Fruit fly (Drosophila melanogaster) whole organism, wandering third instar larva: Measurements from ENCODE around the gene CG13901.

Experiments
- Abd-B ChIP-seq: fragments of >200 bp; optimal IDR thresholded peaks from 2 replicates; lab custom pipeline; 2017; ENCODE audit warnings: missing biosample characterization, missing genetic modification characterization
- CG32264 ChIP-seq: fragments of 200-800 bp; sonication (Bioruptor generic); optimal IDR thresholded peaks from 2 replicates; lab custom pipeline; 2016; ENCODE audit warnings: missing biosample characterization, missing genetic modification characterization
- CG9705 ChIP-seq: fragments of 200-800 bp; sonication (Bioruptor generic); optimal IDR thresholded peaks from 2 replicates; lab custom pipeline; 2018; ENCODE audit warnings: missing biosample characterization, mild to moderate bottlenecking, missing genetic modification characterization
- CrebA ChIP-seq: fragments of 200-800 bp; sonication (Bioruptor generic); optimal IDR thresholded peaks from 2 replicates; lab custom pipeline; 2016; ENCODE audit warnings: missing biosample characterization, mild to moderate bottlenecking, missing genetic modification characterization, borderline replicate concordance
- Dfd ChIP-seq: fragments of >200 bp; optimal IDR thresholded peaks from 2 replicates; lab custom pipeline; 2017; ENCODE audit warnings: missing biosample characterization, missing genetic modification characterization
- Dif ChIP-seq: fragments of 200-275, 200-300 bp; sonication (Bioruptor generic); optimal IDR thresholded peaks from 2 replicates; lab custom pipeline; 2018; ENCODE audit warnings: missing biosample characterization, missing genetic modification characterization; ENCODE audit not compliant: partially characterized antibody
- GATAd ChIP-seq: sonication (Bioruptor generic); optimal IDR thresholded peaks from 2 replicates; lab custom pipeline; 2016; ENCODE audit warnings: missing biosample characterization, missing genetic modification characterization
- HLH106 ChIP-seq: fragments of 200-800 bp; optimal IDR thresholded peaks from 3 replicates; lab custom pipeline; 2019; ENCODE audit warnings: missing biosample characterization, mild to moderate bottlenecking, missing genetic modification characterization, moderate library complexity
- Hnf4 ChIP-seq: fragments of 200-800 bp; sonication (Bioruptor generic); optimal IDR thresholded peaks from 2 replicates; lab custom pipeline; 2016; ENCODE audit warnings: missing biosample characterization, mild to moderate bottlenecking, missing genetic modification characterization
- Hr78 ChIP-seq: fragments of >200 bp; optimal IDR thresholded peaks from 2 replicates; lab custom pipeline; 2017; ENCODE audit warnings: missing biosample characterization, missing genetic modification characterization
- Hr83 ChIP-seq: fragments of 200-300 bp; sonication (Bioruptor generic); optimal IDR thresholded peaks from 2 replicates; lab custom pipeline; 2016; ENCODE audit warnings: missing biosample characterization, mild to moderate bottlenecking, missing genetic modification characterization, moderate library complexity; ENCODE audit not compliant: poor library complexity, severe bottlenecking
- Jra ChIP-seq: sonication (Bioruptor generic); optimal IDR thresholded peaks from 2 replicates; lab custom pipeline; 2016; ENCODE audit warnings: missing biosample characterization, missing genetic modification characterization
- Mio ChIP-seq: sonication (Bioruptor generic); optimal IDR thresholded peaks from 2 replicates; lab custom pipeline; 2016; ENCODE audit warnings: missing biosample characterization, missing genetic modification characterization
- Myc ChIP-seq: fragments of >200 bp; optimal IDR thresholded peaks from 2 replicates; lab custom pipeline; 2017
- N ChIP-seq: fragments of >200 bp; optimal IDR thresholded peaks from 2 replicates; lab custom pipeline; 2018; ENCODE audit warnings: missing biosample characterization, missing external identifiers, missing genetic modification characterization
- OdsH ChIP-seq: fragments of 200-800 bp; sonication (Bioruptor generic); optimal IDR thresholded peaks from 2 replicates; lab custom pipeline; 2016; ENCODE audit warnings: missing biosample characterization, mild to moderate bottlenecking, missing genetic modification characterization
- Rel ChIP-seq, 2 experiments: fragments of 200-800 bp; sonication (Bioruptor generic) in 1 of 2; optimal IDR thresholded peaks; 2 replicates in 1 of 2; 3 replicates in 1 of 2; lab custom pipeline; 2016 to 2019; ENCODE audit warnings: mild to moderate bottlenecking in 2 of 2, missing biosample characterization in 2 of 2, missing genetic modification characterization in 2 of 2, moderate library complexity in 1 of 2
- Sp1 ChIP-seq: fragments of 200-800 bp; sonication (Bioruptor generic); optimal IDR thresholded peaks from 3 replicates; lab custom pipeline; 2019; ENCODE audit warnings: missing biosample characterization, mild to moderate bottlenecking, missing genetic modification characterization, moderate library complexity
- Vsx2 ChIP-seq: fragments of 200-300, 225-300 bp; sonication (Bioruptor generic); optimal IDR thresholded peaks from 2 replicates; lab custom pipeline; 2018; ENCODE audit warnings: missing biosample characterization, missing genetic modification characterization; ENCODE audit not compliant: partially characterized antibody
- br ChIP-seq: fragments of 200-800 bp; sonication (Bioruptor generic); optimal IDR thresholded peaks from 2 replicates; lab custom pipeline; 2016; ENCODE audit warnings: missing biosample characterization, missing genetic modification characterization
- brk ChIP-seq: fragments of 200-800 bp; sonication (Bioruptor generic); optimal IDR thresholded peaks from 2 replicates; lab custom pipeline; 2016; ENCODE audit warnings: missing biosample characterization, mild to moderate bottlenecking, missing genetic modification characterization
- dl ChIP-seq, 2 experiments: fragments of 175-275, 200-275 bp in 1 of 2; fragments of 200-275 bp in 1 of 2; sonication (Bioruptor generic); optimal IDR thresholded peaks; lab custom pipeline; 2018; ENCODE audit warnings: mild to moderate bottlenecking in 2 of 2, missing biosample characterization in 2 of 2, missing genetic modification characterization in 2 of 2, moderate library complexity in 2 of 2; ENCODE audit not compliant: partially characterized antibody in 2 of 2, insufficient read depth in 1 of 2
- dmrt93B ChIP-seq: fragments of 200-800 bp; sonication (Bioruptor generic); optimal IDR thresholded peaks from 2 replicates; lab custom pipeline; 2018; ENCODE audit warnings: missing biosample characterization, mild to moderate bottlenecking, missing genetic modification characterization
- dsf ChIP-seq: sonication (Bioruptor generic); optimal IDR thresholded peaks from 2 replicates; lab custom pipeline; 2016; ENCODE audit warnings: missing biosample characterization, missing genetic modification characterization, borderline replicate concordance
- ey ChIP-seq: fragments of 200-800 bp; sonication (Bioruptor generic); optimal IDR thresholded peaks from 2 replicates; lab custom pipeline; 2016; ENCODE audit warnings: missing biosample characterization, missing genetic modification characterization
- foxo ChIP-seq, 2 experiments: fragments of 200-800 bp; sonication (Bioruptor generic); optimal IDR thresholded peaks; 2 replicates in 1 of 2; 3 replicates in 1 of 2; lab custom pipeline; 2016 to 2017; ENCODE audit warnings: missing biosample characterization in 2 of 2, missing genetic modification characterization in 2 of 2
- fru ChIP-seq: fragments of 200-800 bp; sonication (Bioruptor generic); optimal IDR thresholded peaks from 3 replicates; lab custom pipeline; 2016; ENCODE audit warnings: missing biosample characterization, mild to moderate bottlenecking, missing genetic modification characterization
- h ChIP-seq: fragments of 200-800 bp; sonication (Bioruptor generic); optimal IDR thresholded peaks from 3 replicates; lab custom pipeline; 2016; ENCODE audit warnings: missing biosample characterization, mild to moderate bottlenecking, missing genetic modification characterization
- jim ChIP-seq: fragments of 175-275, 200-325 bp; sonication (Bioruptor generic); optimal IDR thresholded peaks from 2 replicates; lab custom pipeline; 2016; ENCODE audit warnings: missing biosample characterization, mild to moderate bottlenecking, missing genetic modification characterization
- lola ChIP-seq: fragments of >200 bp; optimal IDR thresholded peaks from 2 replicates; lab custom pipeline; 2017; ENCODE audit warnings: missing biosample characterization, missing genetic modification characterization
- pan ChIP-seq: fragments of >200 bp; optimal IDR thresholded peaks from 2 replicates; lab custom pipeline; 2017
- psq ChIP-seq: fragments of 200-800 bp; sonication (Bioruptor generic); optimal IDR thresholded peaks from 3 replicates; lab custom pipeline; 2017; ENCODE audit warnings: missing biosample characterization, mild to moderate bottlenecking, missing genetic modification characterization, moderate library complexity
- rgr ChIP-seq: fragments of 200-800 bp; sonication (Bioruptor generic); optimal IDR thresholded peaks from 3 replicates; lab custom pipeline; 2016; ENCODE audit warnings: missing biosample characterization, mild to moderate bottlenecking, missing genetic modification characterization
- sage ChIP-seq: fragments of 200-800 bp; sonication (Bioruptor generic); optimal IDR thresholded peaks from 2 replicates; lab custom pipeline; 2016; ENCODE audit warnings: missing biosample characterization, mild to moderate bottlenecking, missing genetic modification characterization
- sv ChIP-seq: fragments of 200-800 bp; sonication (Bioruptor generic); optimal IDR thresholded peaks from 3 replicates; lab custom pipeline; 2016; ENCODE audit warnings: missing biosample characterization, missing genetic modification characterization
- tai ChIP-seq: sonication (Bioruptor generic); optimal IDR thresholded peaks from 2 replicates; lab custom pipeline; 2016; ENCODE audit warnings: missing biosample characterization, missing genetic modification characterization
- usp ChIP-seq: fragments of >200 bp; optimal IDR thresholded peaks from 2 replicates; lab custom pipeline; 2017; ENCODE audit warnings: missing biosample characterization, missing genetic modification characterization
- woc ChIP-seq: sonication (Bioruptor generic); optimal IDR thresholded peaks from 2 replicates; lab custom pipeline; 2016; ENCODE audit warnings: missing biosample characterization, mild to moderate bottlenecking, missing genetic modification characterization

Gene CG13901

dm6 chr3L:819297-819886 is 18.2 kb downstream of the CG13901 start:
- TF ChIP-seq Abd-B (GFP tag; lab: Kevin White, UChicago) (no peak), dsf (no peak), foxo (GFP tag; optimal IDR thresholded peaks at IDR 0.05; lab: Kevin White, UChicago) (peak in 1 of 2 experiments; percentile 72), HLH106 (tag; lab: Kevin White, UChicago) (peak; percentile 51), CG32264 (GFP tag; lab: Kevin White, UChicago) (no peak), Mio (GFP tag; lab: Kevin White, UChicago) (no peak), Sp1 (peak; percentile 38), lola (GFP tag; lab: Kevin White, UChicago) (no peak), Dfd (GFP tag; lab: Kevin White, UChicago) (no peak), dmrt93B (no peak), sv (GFP tag; lab: Kevin White, UChicago) (peak; percentile 85), Dif (no peak), h (GFP tag; lab: Kevin White, UChicago) (peak; percentile 59), OdsH (peak; percentile 29), br (GFP tag; lab: Kevin White, UChicago) (peak; percentile 51), GATAd (GFP tag; lab: Kevin White, UChicago) (no peak), usp (GFP tag; lab: Kevin White, UChicago) (no peak), rgr (GFP tag; lab: Kevin White, UChicago) (peak; percentile 38), jim (GFP tag; lab: Kevin White, UChicago) (no peak), psq (GFP tag; lab: Kevin White, UChicago) (peak; percentile 13), Hr83 (no peak), tai (no peak), fru (GFP tag; lab: Kevin White, UChicago) (peak; percentile 55), Myc (no peak), Hr78 (no peak), Rel (GFP tag; optimal IDR thresholded peaks at IDR 0.05; lab: Kevin White, UChicago) (no peak), Rel (tag; optimal IDR thresholded peaks at IDR 0.05; lab: Kevin White, UChicago) (no peak), Hnf4 (GFP tag; lab: Kevin White, UChicago) (peak; percentile 56), CG9705 (GFP tag; lab: Kevin White, UChicago) (no peak), brk (GFP tag; lab: Kevin White, UChicago) (no peak), pan (lab: Kevin White, UChicago) (no peak), Vsx2 (no peak), woc (GFP tag; lab: Kevin White, UChicago) (peak; percentile 66), ey (GFP tag; lab: Kevin White, UChicago) (peak; percentile 41), sage (GFP tag; lab: Kevin White, UChicago) (no peak)

dm6 chr3L:818438-819138 is 19.0 kb downstream of the CG13901 start:
- peak; percentile 24 for TF ChIP-seq CG9705 (GFP tag; lab: Kevin White, UChicago)
- peak; percentile 28 for TF ChIP-seq OdsH
- TF ChIP-seq lola (GFP tag; lab: Kevin White, UChicago) = no peak
- peak in 1 of 2 experiments; percentile 62 for TF ChIP-seq foxo (GFP tag; optimal IDR thresholded peaks at IDR 0.05; lab: Kevin White, UChicago)
- TF ChIP-seq Hr78 = no peak
- peak; percentile 56 for TF ChIP-seq h (GFP tag; lab: Kevin White, UChicago)
- TF ChIP-seq Sp1 = peak; percentile 63
- TF ChIP-seq fru (GFP tag; lab: Kevin White, UChicago) = peak; percentile 45
- peak; percentile 33 for TF ChIP-seq dmrt93B
- peak; percentile 32 for TF ChIP-seq ey (GFP tag; lab: Kevin White, UChicago)
- peak; percentile 61 for TF ChIP-seq HLH106 (tag; lab: Kevin White, UChicago)
- TF ChIP-seq N = no peak

dm6 chr3L:817708-818107 is 19.9 kb downstream of the CG13901 start:
- TF ChIP-seq CG32264 (GFP tag; lab: Kevin White, UChicago) (no peak), Hr78 (no peak), foxo (GFP tag; optimal IDR thresholded peaks at IDR 0.05; lab: Kevin White, UChicago) (peak in 1 of 2 experiments; percentile 43), jim (GFP tag; lab: Kevin White, UChicago) (no peak), Rel (GFP tag; optimal IDR thresholded peaks at IDR 0.05; lab: Kevin White, UChicago) (no peak), Rel (tag; optimal IDR thresholded peaks at IDR 0.05; lab: Kevin White, UChicago) (no peak), HLH106 (tag; lab: Kevin White, UChicago) (peak; percentile 61), Hnf4 (GFP tag; lab: Kevin White, UChicago) (peak; percentile 55), N (no peak), dmrt93B (no peak), brk (GFP tag; lab: Kevin White, UChicago) (peak; percentile 63), sage (GFP tag; lab: Kevin White, UChicago) (peak; percentile 37), lola (GFP tag; lab: Kevin White, UChicago) (no peak), Mio (GFP tag; lab: Kevin White, UChicago) (no peak), GATAd (GFP tag; lab: Kevin White, UChicago) (no peak), h (GFP tag; lab: Kevin White, UChicago) (peak; percentile 66), dsf (no peak), Hr83 (no peak), woc (GFP tag; lab: Kevin White, UChicago) (peak; percentile 44), sv (GFP tag; lab: Kevin White, UChicago) (no peak), tai (peak; percentile 56), Abd-B (GFP tag; lab: Kevin White, UChicago) (no peak), pan (lab: Kevin White, UChicago) (no peak), Dfd (GFP tag; lab: Kevin White, UChicago) (no peak), Dif (no peak), br (GFP tag; lab: Kevin White, UChicago) (peak; percentile 63), usp (GFP tag; lab: Kevin White, UChicago) (no peak), Jra (GFP tag; lab: Kevin White, UChicago) (no peak), ey (GFP tag; lab: Kevin White, UChicago) (peak; percentile 61), CrebA (GFP tag; lab: Kevin White, UChicago) (no peak), dl (GFP tag; optimal IDR thresholded peaks at IDR 0.05; lab: Kevin White, UChicago; ENCODE audit: insufficient read depth in 1 of 2, partially characterized antibody in 2 of 2) (no peak), psq (GFP tag; lab: Kevin White, UChicago) (peak; percentile 44), Myc (no peak)
